Worm (Caenorhabditis elegans) whole organism, L2 larva: ENCODE data around the gene coa-7.
A peak's percentile ranks its signal among the peaks of the same experiment; 100 is the strongest.

ENCODE experiments used
- C34F6.9 ChIP-seq: fragments of 150-350 bp; optimal IDR thresholded peaks from 2 replicates; lab custom pipeline; 2014; ENCODE audit warnings: missing biosample characterization, missing genetic modification characterization
- F13H6.1 ChIP-seq: sonication (generic microtip); optimal IDR thresholded peaks from 2 replicates; lab custom pipeline; 2016; ENCODE audit warnings: missing genetic modification characterization, missing compliant biosample characterization
- R02D3.7 ChIP-seq: fragments of 150-350 bp; optimal IDR thresholded peaks from 2 replicates; lab custom pipeline; 2014; ENCODE audit warnings: missing biosample characterization, missing genetic modification characterization
- Y55F3AM.14 ChIP-seq: fragments of 200-800 bp; sonication (Bioruptor generic); optimal IDR thresholded peaks from 2 replicates; lab custom pipeline; 2018; ENCODE audit warnings: mild to moderate bottlenecking, missing genetic modification characterization, missing compliant biosample characterization
- ZK546.5 ChIP-seq: sonication (generic microtip); optimal IDR thresholded peaks from 2 replicates; lab custom pipeline; 2017; ENCODE audit warnings: missing biosample characterization, missing genetic modification characterization
- alr-1 ChIP-seq: fragments of 150-350 bp; optimal IDR thresholded peaks from 2 replicates; lab custom pipeline; 2014; ENCODE audit warnings: missing biosample characterization, missing genetic modification characterization
- aly-2 ChIP-seq: fragments of 150-350 bp; optimal IDR thresholded peaks from 2 replicates; lab custom pipeline; 2014; ENCODE audit warnings: missing biosample characterization, missing genetic modification characterization
- ama-1 ChIP-seq: fragments of 150-350 bp; optimal IDR thresholded peaks from 2 replicates; lab custom pipeline; 2018; ENCODE audit warnings: inconsistent platforms
- blmp-1 ChIP-seq: sonication (generic microtip); optimal IDR thresholded peaks from 2 replicates; lab custom pipeline; 2017; ENCODE audit warnings: missing genetic modification characterization, mild to moderate bottlenecking, missing compliant biosample characterization, antibody characterized with exemption, moderate library complexity; ENCODE audit not compliant: insufficient read depth
- ceh-16 ChIP-seq: fragments of 150-350 bp; optimal IDR thresholded peaks from 2 replicates; lab custom pipeline; 2014; ENCODE audit warnings: missing biosample characterization, missing genetic modification characterization
- ceh-82 ChIP-seq: fragments of 150-350 bp; optimal IDR thresholded peaks from 2 replicates; lab custom pipeline; 2014; ENCODE audit warnings: missing biosample characterization, missing genetic modification characterization
- crh-2 ChIP-seq: sonication (generic microtip); optimal IDR thresholded peaks from 2 replicates; lab custom pipeline; 2017; ENCODE audit warnings: missing biosample characterization, missing genetic modification characterization
- dmd-4 ChIP-seq: sonication (generic microtip); optimal IDR thresholded peaks from 2 replicates; lab custom pipeline; 2017; ENCODE audit warnings: missing biosample characterization, missing genetic modification characterization
- egl-27 ChIP-seq: sonication (generic microtip); optimal IDR thresholded peaks from 3 replicates; lab custom pipeline; 2017; ENCODE audit warnings: missing biosample characterization, missing genetic modification reagents, missing genetic modification characterization
- elt-1 ChIP-seq: fragments of 150-350 bp; optimal IDR thresholded peaks from 2 replicates; lab custom pipeline; 2014; ENCODE audit warnings: missing biosample characterization, missing genetic modification characterization
- elt-3 ChIP-seq: sonication (generic microtip); optimal IDR thresholded peaks from 2 replicates; lab custom pipeline; 2017; ENCODE audit warnings: missing biosample characterization, missing genetic modification characterization
- fos-1 ChIP-seq: fragments of 150-350 bp; optimal IDR thresholded peaks from 2 replicates; lab custom pipeline; 2014; ENCODE audit warnings: missing biosample characterization, missing genetic modification characterization
- gmeb-1 ChIP-seq: fragments of 150-350 bp; optimal IDR thresholded peaks from 2 replicates; lab custom pipeline; 2014; ENCODE audit warnings: missing biosample characterization, missing genetic modification characterization
- lin-11 ChIP-seq: fragments of 150-350 bp; sonication (generic microtip); optimal IDR thresholded peaks from 2 replicates; lab custom pipeline; 2014; ENCODE audit warnings: missing biosample characterization, missing genetic modification characterization, inconsistent platforms, mixed read lengths
- lin-13 ChIP-seq: fragments of 150-350 bp; optimal IDR thresholded peaks from 2 replicates; lab custom pipeline; 2014; ENCODE audit warnings: missing biosample characterization, missing genetic modification reagents, missing genetic modification characterization
- lin-39 ChIP-seq: fragments of 150-350 bp; optimal IDR thresholded peaks from 2 replicates; lab custom pipeline; 2014; ENCODE audit warnings: missing biosample characterization, missing genetic modification reagents, missing genetic modification characterization
- lsy-2 ChIP-seq, 2 experiments: fragments of 150-350 bp in 1 of 2; sonication (generic microtip) in 1 of 2; optimal IDR thresholded peaks; 2 replicates each; lab custom pipeline; 2014 to 2017; ENCODE audit warnings: missing biosample characterization in 2 of 2, missing genetic modification characterization in 2 of 2
- mab-5 ChIP-seq: fragments of 150-350 bp; optimal IDR thresholded peaks from 2 replicates; lab custom pipeline; 2014; ENCODE audit warnings: missing biosample characterization, missing genetic modification characterization
- mbf-1 ChIP-seq: sonication (generic microtip); optimal IDR thresholded peaks from 2 replicates; lab custom pipeline; 2017; ENCODE audit warnings: missing biosample characterization, missing genetic modification characterization
- mdl-1 ChIP-seq, 2 experiments: fragments of 150-350 bp in 1 of 2; sonication (generic microtip) in 1 of 2; optimal IDR thresholded peaks; 2 replicates each; lab custom pipeline; 2017; ENCODE audit warnings: missing biosample characterization in 2 of 2, missing genetic modification characterization in 2 of 2
- nhr-10 ChIP-seq: sonication (generic microtip); optimal IDR thresholded peaks from 2 replicates; lab custom pipeline; 2017; ENCODE audit warnings: missing biosample characterization, missing genetic modification characterization
- nhr-11 ChIP-seq: fragments of 150-350 bp; optimal IDR thresholded peaks from 2 replicates; lab custom pipeline; 2014; ENCODE audit warnings: missing biosample characterization, missing genetic modification characterization
- nhr-12 ChIP-seq: fragments of 150-350 bp; optimal IDR thresholded peaks from 2 replicates; lab custom pipeline; 2014; ENCODE audit warnings: missing biosample characterization, missing genetic modification characterization
- nhr-129 ChIP-seq: fragments of 150-350 bp; optimal IDR thresholded peaks from 2 replicates; lab custom pipeline; 2014; ENCODE audit warnings: missing biosample characterization, missing genetic modification characterization
- nhr-21 ChIP-seq: fragments of 150-350 bp; optimal IDR thresholded peaks from 2 replicates; lab custom pipeline; 2014; ENCODE audit warnings: missing biosample characterization, missing genetic modification characterization
- nhr-23 ChIP-seq: fragments of 150-350 bp; optimal IDR thresholded peaks from 2 replicates; lab custom pipeline; 2014; ENCODE audit warnings: missing biosample characterization, missing genetic modification reagents, missing genetic modification characterization
- nhr-237 ChIP-seq: fragments of 150-350 bp; optimal IDR thresholded peaks from 2 replicates; lab custom pipeline; 2014; ENCODE audit warnings: missing biosample characterization, missing genetic modification characterization
- nhr-25 ChIP-seq: fragments of 150-350 bp; sonication (generic microtip); optimal IDR thresholded peaks from 3 replicates; lab custom pipeline; 2014; ENCODE audit warnings: missing biosample characterization, missing genetic modification characterization
- nhr-6 ChIP-seq: fragments of 150-350 bp; optimal IDR thresholded peaks from 2 replicates; lab custom pipeline; 2014; ENCODE audit warnings: missing biosample characterization, missing genetic modification characterization
- nhr-77 ChIP-seq: fragments of 150-350 bp; optimal IDR thresholded peaks from 2 replicates; lab custom pipeline; 2014; ENCODE audit warnings: missing biosample characterization, missing genetic modification characterization
- peb-1 ChIP-seq: fragments of 150-350 bp; optimal IDR thresholded peaks from 2 replicates; lab custom pipeline; 2014; ENCODE audit warnings: missing biosample characterization, missing genetic modification characterization
- sem-4 ChIP-seq: fragments of 150-350 bp; optimal IDR thresholded peaks from 2 replicates; lab custom pipeline; 2014; ENCODE audit warnings: missing biosample characterization, missing genetic modification reagents, missing genetic modification characterization
- skn-1 ChIP-seq: sonication (generic microtip); optimal IDR thresholded peaks from 2 replicates; lab custom pipeline; 2017; ENCODE audit warnings: missing biosample characterization, missing genetic modification characterization
- sma-3 ChIP-seq: sonication (generic microtip); optimal IDR thresholded peaks from 2 replicates; lab custom pipeline; 2016; ENCODE audit warnings: missing genetic modification reagents, missing genetic modification characterization, missing compliant biosample characterization
- sma-9 ChIP-seq, 2 experiments: fragments of 150-350 bp in 1 of 2; sonication (generic microtip) in 1 of 2; optimal IDR thresholded peaks; 2 replicates each; lab custom pipeline; 2014 to 2016; ENCODE audit warnings: missing genetic modification characterization in 2 of 2, mild to moderate bottlenecking in 1 of 2, missing biosample characterization in 1 of 2, missing compliant biosample characterization in 1 of 2, missing genetic modification reagents in 1 of 2, moderate library complexity in 1 of 2
- snpc-4 ChIP-seq: fragments of 150-350 bp; optimal IDR thresholded peaks from 2 replicates; lab custom pipeline; 2014; ENCODE audit warnings: missing biosample characterization, missing genetic modification characterization
- unc-39 ChIP-seq: fragments of 150-350 bp; optimal IDR thresholded peaks from 2 replicates; lab custom pipeline; 2014; ENCODE audit warnings: missing biosample characterization, missing genetic modification characterization
- unc-55 ChIP-seq: fragments of 150-350 bp; sonication (generic microtip); optimal IDR thresholded peaks from 3 replicates; lab custom pipeline; 2014; ENCODE audit warnings: missing biosample characterization, missing genetic modification reagents, missing genetic modification characterization
- unc-62 ChIP-seq: fragments of 150-350 bp; optimal IDR thresholded peaks from 2 replicates; lab custom pipeline; 2014; ENCODE audit warnings: missing biosample characterization, missing genetic modification reagents, missing genetic modification characterization
- zag-1 ChIP-seq: fragments of 150-350 bp; optimal IDR thresholded peaks from 2 replicates; lab custom pipeline; 2014; ENCODE audit warnings: missing biosample characterization, missing genetic modification characterization
- ztf-1 ChIP-seq: fragments of 200-800 bp; sonication (Bioruptor generic); conservative IDR thresholded peaks from 2 replicates; pipeline ENCODE4 v1.3.6; 2022; ENCODE audit warnings: missing genetic modification characterization, missing compliant biosample characterization
- ztf-11 ChIP-seq: sonication (generic microtip); optimal IDR thresholded peaks from 2 replicates; lab custom pipeline; 2017; ENCODE audit warnings: missing biosample characterization, missing genetic modification characterization
- ztf-4 ChIP-seq: fragments of 150-350 bp; optimal IDR thresholded peaks from 2 replicates; lab custom pipeline; 2014; ENCODE audit warnings: missing biosample characterization, missing genetic modification characterization

coa-7 gene

DNA sequence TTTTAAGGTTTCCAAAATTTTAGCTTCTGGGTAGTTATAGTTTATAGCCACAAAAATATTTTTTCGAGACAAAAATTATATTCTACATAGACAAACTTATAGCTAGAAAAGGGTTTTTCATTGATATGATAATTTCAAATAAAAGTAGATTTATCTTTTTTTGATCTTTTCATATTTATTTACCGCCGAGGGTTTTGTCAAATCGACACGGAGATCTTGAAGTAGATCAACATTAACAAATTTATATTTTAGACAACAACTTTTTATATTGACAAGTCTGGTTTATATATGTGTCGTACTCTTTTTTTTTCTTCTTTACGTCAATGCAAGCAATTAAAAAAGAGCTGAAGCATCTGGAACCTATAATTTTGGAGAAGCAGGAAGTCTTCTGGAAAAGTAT lies 7.9 kb upstream of the coa-7 start:
- TF ChIP-seq R02D3.7 (tag; lab: Kevin White, UChicago) (no peak), mab-5 (tag; lab: Kevin White, UChicago) (no peak), sem-4 (no peak), nhr-10 (tag; lab: Kevin White, UChicago) (no peak), nhr-6 (tag; lab: Kevin White, UChicago) (no peak), unc-55 (GFP tag; lab: Kevin White, UChicago) (no peak)

DNA sequence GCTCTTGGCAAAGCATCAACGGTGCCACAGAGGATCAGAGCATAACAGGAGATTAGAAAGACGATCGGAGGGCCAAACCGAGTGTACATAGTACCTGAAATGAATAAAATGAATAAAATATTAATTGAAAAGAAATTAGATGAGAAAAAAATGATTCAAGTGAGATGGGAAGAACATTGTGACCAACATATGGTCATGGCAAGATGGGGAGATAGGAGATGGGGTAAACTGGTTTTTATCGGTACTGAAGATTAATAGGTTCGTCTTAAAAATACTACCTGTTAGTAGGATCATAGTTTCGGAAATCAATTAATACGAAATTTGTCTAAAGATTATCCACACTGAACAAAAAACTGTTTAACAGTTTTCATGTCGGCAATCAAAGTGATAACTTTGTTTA lies 6.1 kb upstream of the coa-7 start, which contains the start of gene nep-1:
nep-1 (minus strand) TSS at position 101 of the 400 bp plus-strand sequence.
- TF ChIP-seq elt-1 (tag; lab: Kevin White, UChicago) (no peak), skn-1 (no peak), mbf-1 (tag; lab: Kevin White, UChicago) (no peak), sma-9 (GFP tag; optimal IDR thresholded peaks at IDR 0.05; lab: Kevin White, UChicago) (peak; percentile 24), sma-9 (tag; optimal IDR thresholded peaks at IDR 0.05; lab: Kevin White, UChicago) (no peak), nhr-23 (tag; lab: Kevin White, UChicago) (no peak)

DNA sequence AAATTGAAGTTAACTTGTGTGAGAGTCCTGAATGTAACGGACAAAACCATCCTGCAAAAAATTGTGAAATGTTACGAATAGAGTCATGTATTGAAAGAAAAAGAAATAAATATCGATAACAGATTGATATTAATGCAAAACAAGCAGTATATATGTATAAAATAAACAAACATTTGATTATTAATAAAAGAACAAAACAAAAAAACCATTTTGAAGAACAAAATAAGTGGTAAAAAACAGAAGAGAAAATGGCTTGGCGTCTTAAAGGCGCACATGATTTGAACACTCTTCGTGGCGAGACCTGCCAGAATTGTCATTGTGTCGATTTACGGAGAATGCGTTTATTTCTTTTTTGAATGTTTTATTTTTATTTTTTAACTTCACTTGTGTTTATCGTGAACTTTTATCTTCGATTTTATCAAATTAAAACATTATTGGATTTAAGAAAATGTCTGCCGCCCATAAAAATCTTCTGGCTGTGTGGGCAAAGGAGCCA lies 1.8 kb upstream of the coa-7 start, which contains the start of the genes rad-23 and rpn-12:
rad-23 (minus strand) TSS at position 51 of the 496 bp plus-strand sequence.
rpn-12 (plus strand) TSS at position 446 of the 496 bp plus-strand sequence.
- TF ChIP-seq fos-1: peak; percentile 50
- TF ChIP-seq snpc-4 (tag; lab: Kevin White, UChicago): no peak
- TF ChIP-seq lsy-2 (tag; optimal IDR thresholded peaks at IDR 0.05; lab: Kevin White, UChicago): peak in 1 of 2 experiments; percentile 86
- no peak for TF ChIP-seq egl-27 (tag; lab: Kevin White, UChicago)
- TF ChIP-seq crh-2 (tag; lab: Kevin White, UChicago): peak; percentile 67
- TF ChIP-seq aly-2 (tag; lab: Kevin White, UChicago): no peak
- TF ChIP-seq peb-1 (tag; lab: Kevin White, UChicago): no peak
- no peak for TF ChIP-seq nhr-25 (tag; lab: Kevin White, UChicago)
- no peak for TF ChIP-seq ztf-4
- TF ChIP-seq nhr-10 (tag; lab: Kevin White, UChicago): no peak
- TF ChIP-seq ztf-11 (tag; lab: Kevin White, UChicago): no peak
- no peak for TF ChIP-seq elt-1 (tag; lab: Kevin White, UChicago)
- TF ChIP-seq F13H6.1 (tag; lab: Kevin White, UChicago): no peak
- peak; percentile 92 for TF ChIP-seq unc-55 (GFP tag; lab: Kevin White, UChicago)
- no peak for TF ChIP-seq ZK546.5 (tag; lab: Kevin White, UChicago)
- TF ChIP-seq mdl-1 (tag; optimal IDR thresholded peaks at IDR 0.05; lab: Kevin White, UChicago): no peak
- TF ChIP-seq C34F6.9 (tag; lab: Kevin White, UChicago): peak; percentile 86
- TF ChIP-seq sem-4: no peak
- TF ChIP-seq elt-3 (tag; lab: Kevin White, UChicago): no peak
- TF ChIP-seq lin-39 (tag; lab: Kevin White, UChicago): no peak
- no peak for TF ChIP-seq unc-62 (GFP tag; lab: Kevin White, UChicago)
- no peak for TF ChIP-seq nhr-12 (tag; lab: Kevin White, UChicago)
- TF ChIP-seq gmeb-1 (tag; lab: Kevin White, UChicago): peak; percentile 68
- no peak for TF ChIP-seq mbf-1 (tag; lab: Kevin White, UChicago)
- TF ChIP-seq zag-1: no peak
- TF ChIP-seq sma-3 (GFP tag; lab: Kevin White, UChicago): peak; percentile 39
- no peak for TF ChIP-seq nhr-6 (tag; lab: Kevin White, UChicago)
- no peak for TF ChIP-seq unc-39 (tag; lab: Kevin White, UChicago)
- no peak for TF ChIP-seq nhr-77 (tag; lab: Kevin White, UChicago)
- TF ChIP-seq sma-9 (GFP tag; optimal IDR thresholded peaks at IDR 0.05; lab: Kevin White, UChicago): peak; percentile 45
- TF ChIP-seq sma-9 (tag; optimal IDR thresholded peaks at IDR 0.05; lab: Kevin White, UChicago): no peak
- TF ChIP-seq mab-5 (tag; lab: Kevin White, UChicago): peak; percentile 60
- no peak for TF ChIP-seq nhr-11
- TF ChIP-seq ama-1 (lab: Kevin White, UChicago): no peak
- no peak for TF ChIP-seq ztf-1 (GFP tag; lab: Robert Waterston, UW)
- TF ChIP-seq lin-11 (tag; lab: Kevin White, UChicago): peak; percentile 41
- no peak for TF ChIP-seq ceh-82 (tag; lab: Kevin White, UChicago)
- TF ChIP-seq nhr-21: no peak
- no peak for TF ChIP-seq dmd-4
- no peak for TF ChIP-seq nhr-237 (tag; lab: Kevin White, UChicago)
- TF ChIP-seq Y55F3AM.14 (GFP tag; lab: Kevin White, UChicago): no peak
- peak; percentile 5 for TF ChIP-seq blmp-1 (tag; lab: Kevin White, UChicago)
- peak; percentile 99 for TF ChIP-seq skn-1
- TF ChIP-seq alr-1: no peak
- TF ChIP-seq ceh-16 (tag; lab: Kevin White, UChicago): no peak
- peak; percentile 45 for TF ChIP-seq lin-13 (GFP tag; lab: Kevin White, UChicago)
- peak; percentile 47 for TF ChIP-seq R02D3.7 (tag; lab: Kevin White, UChicago)
- TF ChIP-seq nhr-129 (tag; lab: Kevin White, UChicago): peak; percentile 76
- TF ChIP-seq nhr-23 (tag; lab: Kevin White, UChicago): no peak
- TF ChIP-seq, all 48 proteins: peak for 15
